Fruit fly (Drosophila melanogaster) Kc167 (cell line): ENCODE measurements around the gene CG10598.

Source experiments
- Myc ChIP-seq: fragments of >200 bp; optimal IDR thresholded peaks from 2 replicates; lab custom pipeline; 2017; ENCODE audit warnings: missing external identifiers
- Sin3A ChIP-seq: fragments of >200 bp; optimal IDR thresholded peaks from 2 replicates; lab custom pipeline; 2018; ENCODE audit warnings: missing external identifiers
- h ChIP-seq: fragments of >200 bp; optimal IDR thresholded peaks from 3 replicates; lab custom pipeline; 2018; ENCODE audit warnings: missing external identifiers
- insv ChIP-seq: fragments of >200 bp; optimal IDR thresholded peaks from 3 replicates; lab custom pipeline; 2018; ENCODE audit warnings: missing external identifiers
- ttk ChIP-seq: sonication (Bioruptor generic); optimal IDR thresholded peaks from 2 replicates; lab custom pipeline; 2017; ENCODE audit warnings: missing external identifiers

- no peak for TF ChIP-seq Myc (lab: Kevin White, UChicago)
- TF ChIP-seq insv (lab: Kevin White, UChicago), result no peak
- no peak for TF ChIP-seq h (lab: Kevin White, UChicago)
- no peak for TF ChIP-seq ttk (lab: Kevin White, UChicago)
- TF ChIP-seq Sin3A, result no peak
Observed at dm6 chrX:17206046-17206445, 20.6 kb downstream of the CG10598 start, which contains the start of gene CG32564.
